Worm (Caenorhabditis elegans) whole organism, midembryonic: Measurements from ENCODE around the gene R09F10.3.

Experiments used
- T22C8.4 ChIP-seq: fragments of 200-800 bp; sonication (Bioruptor generic); IDR thresholded peaks from 2 replicates; pipeline ENCODE4 v1.3.6; 2022; ENCODE audit warnings: missing genetic modification characterization, missing compliant biosample characterization
- med-1 ChIP-seq: sonication (generic microtip); optimal IDR thresholded peaks from 2 replicates; lab custom pipeline; 2017; ENCODE audit warnings: missing genetic modification characterization, mild to moderate bottlenecking, missing compliant biosample characterization, antibody characterized with exemption, missing genetic modification reagents; ENCODE audit not compliant: insufficient read depth
- ref-1 ChIP-seq: fragments of 200-800 bp; sonication (Bioruptor generic); conservative IDR thresholded peaks from 2 replicates; pipeline ENCODE4 v1.3.6; 2022; ENCODE audit warnings: missing genetic modification reagents, missing genetic modification characterization, missing compliant biosample characterization
- tab-1 ChIP-seq: fragments of 200-800 bp; sonication (Bioruptor generic); IDR thresholded peaks from 2 replicates; pipeline ENCODE4 v1.3.6; 2022; ENCODE audit warnings: missing genetic modification characterization, missing compliant biosample characterization

DNA sequence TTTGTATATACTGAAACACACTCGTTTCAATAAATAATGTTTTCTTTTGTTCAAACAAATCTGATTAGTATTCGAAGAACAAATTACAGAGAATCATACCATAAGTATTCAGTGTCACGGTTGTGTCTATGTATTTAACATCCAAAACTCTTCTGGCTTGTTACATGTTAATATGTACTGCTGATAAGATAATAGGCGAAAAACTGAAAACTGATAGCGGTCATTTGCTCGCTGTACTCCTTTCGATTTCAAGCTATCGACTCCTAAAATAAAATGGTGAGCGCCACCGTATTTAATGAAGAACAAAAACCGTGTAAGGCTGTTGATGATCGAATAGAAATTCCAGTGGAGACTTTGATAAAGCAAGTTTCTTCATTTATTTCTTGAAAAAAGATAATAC is 28.9 kb downstream of the R09F10.3 start, which contains the start of gene R09F10.1:
- TF ChIP-seq ref-1 (GFP tag; lab: Robert Waterston, UW) = no peak
- no peak for TF ChIP-seq tab-1 (GFP tag; lab: Robert Waterston, UW)
- no peak for TF ChIP-seq T22C8.4 (GFP tag; lab: Robert Waterston, UW)
- TF ChIP-seq med-1 (GFP tag; lab: Kevin White, UChicago) = no peak
